Worm (Caenorhabditis elegans) whole organism, L2 larva: ENCODE measurements around the gene C03G5.14.

Source experiments
- C34F6.9 ChIP-seq: fragments of 150-350 bp; optimal IDR thresholded peaks from 2 replicates; lab custom pipeline; 2014; ENCODE audit warnings: missing biosample characterization, missing genetic modification characterization
- F13H6.1 ChIP-seq: sonication (generic microtip); optimal IDR thresholded peaks from 2 replicates; lab custom pipeline; 2016; ENCODE audit warnings: missing genetic modification characterization, missing compliant biosample characterization
- R02D3.7 ChIP-seq: fragments of 150-350 bp; optimal IDR thresholded peaks from 2 replicates; lab custom pipeline; 2014; ENCODE audit warnings: missing biosample characterization, missing genetic modification characterization
- Y55F3AM.14 ChIP-seq: fragments of 200-800 bp; sonication (Bioruptor generic); optimal IDR thresholded peaks from 2 replicates; lab custom pipeline; 2018; ENCODE audit warnings: mild to moderate bottlenecking, missing genetic modification characterization, missing compliant biosample characterization
- ZK546.5 ChIP-seq: sonication (generic microtip); optimal IDR thresholded peaks from 2 replicates; lab custom pipeline; 2017; ENCODE audit warnings: missing biosample characterization, missing genetic modification characterization
- alr-1 ChIP-seq: fragments of 150-350 bp; optimal IDR thresholded peaks from 2 replicates; lab custom pipeline; 2014; ENCODE audit warnings: missing biosample characterization, missing genetic modification characterization
- aly-2 ChIP-seq: fragments of 150-350 bp; optimal IDR thresholded peaks from 2 replicates; lab custom pipeline; 2014; ENCODE audit warnings: missing biosample characterization, missing genetic modification characterization
- ama-1 ChIP-seq: fragments of 150-350 bp; optimal IDR thresholded peaks from 2 replicates; lab custom pipeline; 2018; ENCODE audit warnings: inconsistent platforms
- blmp-1 ChIP-seq: sonication (generic microtip); optimal IDR thresholded peaks from 2 replicates; lab custom pipeline; 2017; ENCODE audit warnings: missing genetic modification characterization, mild to moderate bottlenecking, missing compliant biosample characterization, antibody characterized with exemption, moderate library complexity; ENCODE audit not compliant: insufficient read depth
- ceh-16 ChIP-seq: fragments of 150-350 bp; optimal IDR thresholded peaks from 2 replicates; lab custom pipeline; 2014; ENCODE audit warnings: missing biosample characterization, missing genetic modification characterization
- ceh-82 ChIP-seq: fragments of 150-350 bp; optimal IDR thresholded peaks from 2 replicates; lab custom pipeline; 2014; ENCODE audit warnings: missing biosample characterization, missing genetic modification characterization
- crh-2 ChIP-seq: sonication (generic microtip); optimal IDR thresholded peaks from 2 replicates; lab custom pipeline; 2017; ENCODE audit warnings: missing biosample characterization, missing genetic modification characterization
- dmd-4 ChIP-seq: sonication (generic microtip); optimal IDR thresholded peaks from 2 replicates; lab custom pipeline; 2017; ENCODE audit warnings: missing biosample characterization, missing genetic modification characterization
- egl-27 ChIP-seq: sonication (generic microtip); optimal IDR thresholded peaks from 3 replicates; lab custom pipeline; 2017; ENCODE audit warnings: missing biosample characterization, missing genetic modification reagents, missing genetic modification characterization
- elt-1 ChIP-seq: fragments of 150-350 bp; optimal IDR thresholded peaks from 2 replicates; lab custom pipeline; 2014; ENCODE audit warnings: missing biosample characterization, missing genetic modification characterization
- elt-3 ChIP-seq: sonication (generic microtip); optimal IDR thresholded peaks from 2 replicates; lab custom pipeline; 2017; ENCODE audit warnings: missing biosample characterization, missing genetic modification characterization
- fos-1 ChIP-seq: fragments of 150-350 bp; optimal IDR thresholded peaks from 2 replicates; lab custom pipeline; 2014; ENCODE audit warnings: missing biosample characterization, missing genetic modification characterization
- gmeb-1 ChIP-seq: fragments of 150-350 bp; optimal IDR thresholded peaks from 2 replicates; lab custom pipeline; 2014; ENCODE audit warnings: missing biosample characterization, missing genetic modification characterization
- lin-11 ChIP-seq: fragments of 150-350 bp; sonication (generic microtip); optimal IDR thresholded peaks from 2 replicates; lab custom pipeline; 2014; ENCODE audit warnings: missing biosample characterization, missing genetic modification characterization, inconsistent platforms, mixed read lengths
- lin-13 ChIP-seq: fragments of 150-350 bp; optimal IDR thresholded peaks from 2 replicates; lab custom pipeline; 2014; ENCODE audit warnings: missing biosample characterization, missing genetic modification reagents, missing genetic modification characterization
- lin-39 ChIP-seq: fragments of 150-350 bp; optimal IDR thresholded peaks from 2 replicates; lab custom pipeline; 2014; ENCODE audit warnings: missing biosample characterization, missing genetic modification reagents, missing genetic modification characterization
- lsy-2 ChIP-seq, 2 experiments: fragments of 150-350 bp in 1 of 2; sonication (generic microtip) in 1 of 2; optimal IDR thresholded peaks; 2 replicates each; lab custom pipeline; 2014 to 2017; ENCODE audit warnings: missing biosample characterization in 2 of 2, missing genetic modification characterization in 2 of 2
- mbf-1 ChIP-seq: sonication (generic microtip); optimal IDR thresholded peaks from 2 replicates; lab custom pipeline; 2017; ENCODE audit warnings: missing biosample characterization, missing genetic modification characterization
- mdl-1 ChIP-seq, 2 experiments: fragments of 150-350 bp in 1 of 2; sonication (generic microtip) in 1 of 2; optimal IDR thresholded peaks; 2 replicates each; lab custom pipeline; 2017; ENCODE audit warnings: missing biosample characterization in 2 of 2, missing genetic modification characterization in 2 of 2
- nhr-10 ChIP-seq: sonication (generic microtip); optimal IDR thresholded peaks from 2 replicates; lab custom pipeline; 2017; ENCODE audit warnings: missing biosample characterization, missing genetic modification characterization
- nhr-11 ChIP-seq: fragments of 150-350 bp; optimal IDR thresholded peaks from 2 replicates; lab custom pipeline; 2014; ENCODE audit warnings: missing biosample characterization, missing genetic modification characterization
- nhr-12 ChIP-seq: fragments of 150-350 bp; optimal IDR thresholded peaks from 2 replicates; lab custom pipeline; 2014; ENCODE audit warnings: missing biosample characterization, missing genetic modification characterization
- nhr-129 ChIP-seq: fragments of 150-350 bp; optimal IDR thresholded peaks from 2 replicates; lab custom pipeline; 2014; ENCODE audit warnings: missing biosample characterization, missing genetic modification characterization
- nhr-21 ChIP-seq: fragments of 150-350 bp; optimal IDR thresholded peaks from 2 replicates; lab custom pipeline; 2014; ENCODE audit warnings: missing biosample characterization, missing genetic modification characterization
- nhr-23 ChIP-seq: fragments of 150-350 bp; optimal IDR thresholded peaks from 2 replicates; lab custom pipeline; 2014; ENCODE audit warnings: missing biosample characterization, missing genetic modification reagents, missing genetic modification characterization
- nhr-237 ChIP-seq: fragments of 150-350 bp; optimal IDR thresholded peaks from 2 replicates; lab custom pipeline; 2014; ENCODE audit warnings: missing biosample characterization, missing genetic modification characterization
- nhr-25 ChIP-seq: fragments of 150-350 bp; sonication (generic microtip); optimal IDR thresholded peaks from 3 replicates; lab custom pipeline; 2014; ENCODE audit warnings: missing biosample characterization, missing genetic modification characterization
- nhr-6 ChIP-seq: fragments of 150-350 bp; optimal IDR thresholded peaks from 2 replicates; lab custom pipeline; 2014; ENCODE audit warnings: missing biosample characterization, missing genetic modification characterization
- nhr-77 ChIP-seq: fragments of 150-350 bp; optimal IDR thresholded peaks from 2 replicates; lab custom pipeline; 2014; ENCODE audit warnings: missing biosample characterization, missing genetic modification characterization
- peb-1 ChIP-seq: fragments of 150-350 bp; optimal IDR thresholded peaks from 2 replicates; lab custom pipeline; 2014; ENCODE audit warnings: missing biosample characterization, missing genetic modification characterization
- sem-4 ChIP-seq: fragments of 150-350 bp; optimal IDR thresholded peaks from 2 replicates; lab custom pipeline; 2014; ENCODE audit warnings: missing biosample characterization, missing genetic modification reagents, missing genetic modification characterization
- skn-1 ChIP-seq: sonication (generic microtip); optimal IDR thresholded peaks from 2 replicates; lab custom pipeline; 2017; ENCODE audit warnings: missing biosample characterization, missing genetic modification characterization
- sma-3 ChIP-seq: sonication (generic microtip); optimal IDR thresholded peaks from 2 replicates; lab custom pipeline; 2016; ENCODE audit warnings: missing genetic modification reagents, missing genetic modification characterization, missing compliant biosample characterization
- sma-9 ChIP-seq, 2 experiments: fragments of 150-350 bp in 1 of 2; sonication (generic microtip) in 1 of 2; optimal IDR thresholded peaks; 2 replicates each; lab custom pipeline; 2014 to 2016; ENCODE audit warnings: missing genetic modification characterization in 2 of 2, mild to moderate bottlenecking in 1 of 2, missing biosample characterization in 1 of 2, missing compliant biosample characterization in 1 of 2, missing genetic modification reagents in 1 of 2, moderate library complexity in 1 of 2
- snpc-4 ChIP-seq: fragments of 150-350 bp; optimal IDR thresholded peaks from 2 replicates; lab custom pipeline; 2014; ENCODE audit warnings: missing biosample characterization, missing genetic modification characterization
- unc-39 ChIP-seq: fragments of 150-350 bp; optimal IDR thresholded peaks from 2 replicates; lab custom pipeline; 2014; ENCODE audit warnings: missing biosample characterization, missing genetic modification characterization
- unc-55 ChIP-seq: fragments of 150-350 bp; sonication (generic microtip); optimal IDR thresholded peaks from 3 replicates; lab custom pipeline; 2014; ENCODE audit warnings: missing biosample characterization, missing genetic modification reagents, missing genetic modification characterization
- unc-62 ChIP-seq: fragments of 150-350 bp; optimal IDR thresholded peaks from 2 replicates; lab custom pipeline; 2014; ENCODE audit warnings: missing biosample characterization, missing genetic modification reagents, missing genetic modification characterization
- zag-1 ChIP-seq: fragments of 150-350 bp; optimal IDR thresholded peaks from 2 replicates; lab custom pipeline; 2014; ENCODE audit warnings: missing biosample characterization, missing genetic modification characterization
- ztf-1 ChIP-seq: fragments of 200-800 bp; sonication (Bioruptor generic); conservative IDR thresholded peaks from 2 replicates; pipeline ENCODE4 v1.3.6; 2022; ENCODE audit warnings: missing genetic modification characterization, missing compliant biosample characterization
- ztf-11 ChIP-seq: sonication (generic microtip); optimal IDR thresholded peaks from 2 replicates; lab custom pipeline; 2017; ENCODE audit warnings: missing biosample characterization, missing genetic modification characterization
- ztf-4 ChIP-seq: fragments of 150-350 bp; optimal IDR thresholded peaks from 2 replicates; lab custom pipeline; 2014; ENCODE audit warnings: missing biosample characterization, missing genetic modification characterization

C03G5.14 gene

ce11 chrX:8545971-8546442 is 24.3 kb downstream of the C03G5.14 start, which contains the start of gene sdha-1 (continued):
- TF ChIP-seq unc-39 (tag; lab: Kevin White, UChicago) (no peak), nhr-11 (tag; lab: Kevin White, UChicago) (no peak), lin-39 (tag; lab: Kevin White, UChicago) (no peak), nhr-25 (tag; lab: Kevin White, UChicago) (peak; percentile 84), C34F6.9 (peak; percentile 94), Y55F3AM.14 (GFP tag; lab: Kevin White, UChicago) (peak; percentile 12), sma-3 (GFP tag; lab: Kevin White, UChicago) (peak; percentile 88), R02D3.7 (tag; lab: Kevin White, UChicago) (no peak), nhr-23 (tag; lab: Kevin White, UChicago) (no peak), mbf-1 (tag; lab: Kevin White, UChicago) (no peak), alr-1 (tag; lab: Kevin White, UChicago) (no peak), ztf-11 (tag; lab: Kevin White, UChicago) (no peak), skn-1 (tag; lab: Kevin White, UChicago) (no peak), gmeb-1 (tag; lab: Kevin White, UChicago) (peak; percentile 82), unc-62 (GFP tag; lab: Kevin White, UChicago) (no peak), F13H6.1 (tag; lab: Kevin White, UChicago) (peak; percentile 91), ceh-16 (peak; percentile 66), dmd-4 (tag; lab: Kevin White, UChicago) (no peak), snpc-4 (peak; percentile 82), ama-1 (no peak)

- no peak for TF ChIP-seq ZK546.5
- peak; percentile 52 for TF ChIP-seq crh-2
- peak; percentile 24 for TF ChIP-seq sma-9 (GFP tag; optimal IDR thresholded peaks at IDR 0.05; lab: Kevin White, UChicago)
- TF ChIP-seq sma-9 (tag; optimal IDR thresholded peaks at IDR 0.05; lab: Kevin White, UChicago), result no peak
- TF ChIP-seq fos-1 (tag; lab: Kevin White, UChicago), result peak; percentile 34
- peak; percentile 46 for TF ChIP-seq F13H6.1 (tag; lab: Kevin White, UChicago)
Measured at ce11 chrX:8549026-8549425, 27.3 kb downstream of the C03G5.14 start, which contains the start of gene D2021.4. TSS of gene D2021.4 (minus strand) at chrX:8549073.

- TF ChIP-seq nhr-12 (no peak), lsy-2 (tag; optimal IDR thresholded peaks at IDR 0.05; lab: Kevin White, UChicago) (peak in 1 of 2 experiments; percentile 40), nhr-25 (tag; lab: Kevin White, UChicago) (peak; percentile 95), blmp-1 (tag; lab: Kevin White, UChicago) (peak; percentile 94), snpc-4 (no peak), mbf-1 (tag; lab: Kevin White, UChicago) (no peak), mdl-1 (tag; optimal IDR thresholded peaks at IDR 0.05; lab: Kevin White, UChicago) (peak; percentile 49 to 88), zag-1 (tag; lab: Kevin White, UChicago) (no peak), lin-11 (no peak), C34F6.9 (peak; percentile 68), sem-4 (peak; percentile 41), F13H6.1 (tag; lab: Kevin White, UChicago) (peak; percentile 64), unc-55 (GFP tag; lab: Kevin White, UChicago) (no peak), nhr-129 (tag; lab: Kevin White, UChicago) (peak; percentile 72), ZK546.5 (no peak), egl-27 (tag; lab: Kevin White, UChicago) (peak; percentile 40), lin-39 (tag; lab: Kevin White, UChicago) (no peak), Y55F3AM.14 (GFP tag; lab: Kevin White, UChicago) (no peak), nhr-237 (tag; lab: Kevin White, UChicago) (no peak), ama-1 (no peak), aly-2 (tag; lab: Kevin White, UChicago) (no peak), peb-1 (tag; lab: Kevin White, UChicago) (no peak), elt-3 (tag; lab: Kevin White, UChicago) (no peak), gmeb-1 (tag; lab: Kevin White, UChicago) (peak; percentile 47), elt-1 (tag; lab: Kevin White, UChicago) (no peak), nhr-23 (tag; lab: Kevin White, UChicago) (no peak), ceh-82 (tag; lab: Kevin White, UChicago) (no peak), R02D3.7 (tag; lab: Kevin White, UChicago) (no peak), nhr-21 (tag; lab: Kevin White, UChicago) (peak; percentile 66), lin-13 (GFP tag; lab: Kevin White, UChicago) (peak; percentile 41), nhr-10 (no peak), sma-9 (GFP tag; optimal IDR thresholded peaks at IDR 0.05; lab: Kevin White, UChicago) (peak; percentile 82), sma-9 (tag; optimal IDR thresholded peaks at IDR 0.05; lab: Kevin White, UChicago) (no peak), unc-39 (tag; lab: Kevin White, UChicago) (no peak), ztf-1 (GFP tag; lab: Robert Waterston, UW) (no peak), unc-62 (GFP tag; lab: Kevin White, UChicago) (no peak), nhr-6 (tag; lab: Kevin White, UChicago) (peak; percentile 73), ztf-4 (tag; lab: Kevin White, UChicago) (no peak), ztf-11 (tag; lab: Kevin White, UChicago) (no peak), alr-1 (tag; lab: Kevin White, UChicago) (no peak), crh-2 (peak; percentile 80), nhr-77 (no peak), nhr-11 (tag; lab: Kevin White, UChicago) (no peak)
Measured at ce11 chrX:8550099-8550498, 28.4 kb downstream of the C03G5.14 start.
